Fruit fly (Drosophila melanogaster) whole organism, wandering third instar larva: ENCODE measurements around the gene CG31178.
A peak's percentile ranks its signal among the peaks of the same experiment; 100 is the strongest.

Experiments used
- Abd-B ChIP-seq: fragments of >200 bp; optimal IDR thresholded peaks from 2 replicates; lab custom pipeline; 2017; ENCODE audit warnings: missing biosample characterization, missing genetic modification characterization
- CG32264 ChIP-seq: fragments of 200-800 bp; sonication (Bioruptor generic); optimal IDR thresholded peaks from 2 replicates; lab custom pipeline; 2016; ENCODE audit warnings: missing biosample characterization, missing genetic modification characterization
- CG9705 ChIP-seq: fragments of 200-800 bp; sonication (Bioruptor generic); optimal IDR thresholded peaks from 2 replicates; lab custom pipeline; 2018; ENCODE audit warnings: missing biosample characterization, mild to moderate bottlenecking, missing genetic modification characterization
- CrebA ChIP-seq: fragments of 200-800 bp; sonication (Bioruptor generic); optimal IDR thresholded peaks from 2 replicates; lab custom pipeline; 2016; ENCODE audit warnings: missing biosample characterization, mild to moderate bottlenecking, missing genetic modification characterization, borderline replicate concordance
- Dfd ChIP-seq: fragments of >200 bp; optimal IDR thresholded peaks from 2 replicates; lab custom pipeline; 2017; ENCODE audit warnings: missing biosample characterization, missing genetic modification characterization
- Dif ChIP-seq: fragments of 200-275, 200-300 bp; sonication (Bioruptor generic); optimal IDR thresholded peaks from 2 replicates; lab custom pipeline; 2018; ENCODE audit warnings: missing biosample characterization, missing genetic modification characterization; ENCODE audit not compliant: partially characterized antibody
- GATAd ChIP-seq: sonication (Bioruptor generic); optimal IDR thresholded peaks from 2 replicates; lab custom pipeline; 2016; ENCODE audit warnings: missing biosample characterization, missing genetic modification characterization
- HLH106 ChIP-seq: fragments of 200-800 bp; optimal IDR thresholded peaks from 3 replicates; lab custom pipeline; 2019; ENCODE audit warnings: missing biosample characterization, mild to moderate bottlenecking, missing genetic modification characterization, moderate library complexity
- Hnf4 ChIP-seq: fragments of 200-800 bp; sonication (Bioruptor generic); optimal IDR thresholded peaks from 2 replicates; lab custom pipeline; 2016; ENCODE audit warnings: missing biosample characterization, mild to moderate bottlenecking, missing genetic modification characterization
- Hr78 ChIP-seq: fragments of >200 bp; optimal IDR thresholded peaks from 2 replicates; lab custom pipeline; 2017; ENCODE audit warnings: missing biosample characterization, missing genetic modification characterization
- Hr83 ChIP-seq: fragments of 200-300 bp; sonication (Bioruptor generic); optimal IDR thresholded peaks from 2 replicates; lab custom pipeline; 2016; ENCODE audit warnings: missing biosample characterization, mild to moderate bottlenecking, missing genetic modification characterization, moderate library complexity; ENCODE audit not compliant: poor library complexity, severe bottlenecking
- Jra ChIP-seq: sonication (Bioruptor generic); optimal IDR thresholded peaks from 2 replicates; lab custom pipeline; 2016; ENCODE audit warnings: missing biosample characterization, missing genetic modification characterization
- Mio ChIP-seq: sonication (Bioruptor generic); optimal IDR thresholded peaks from 2 replicates; lab custom pipeline; 2016; ENCODE audit warnings: missing biosample characterization, missing genetic modification characterization
- Myc ChIP-seq: fragments of >200 bp; optimal IDR thresholded peaks from 2 replicates; lab custom pipeline; 2017
- N ChIP-seq: fragments of >200 bp; optimal IDR thresholded peaks from 2 replicates; lab custom pipeline; 2018; ENCODE audit warnings: missing biosample characterization, missing external identifiers, missing genetic modification characterization
- OdsH ChIP-seq: fragments of 200-800 bp; sonication (Bioruptor generic); optimal IDR thresholded peaks from 2 replicates; lab custom pipeline; 2016; ENCODE audit warnings: missing biosample characterization, mild to moderate bottlenecking, missing genetic modification characterization
- Rel ChIP-seq, 2 experiments: fragments of 200-800 bp; sonication (Bioruptor generic) in 1 of 2; optimal IDR thresholded peaks; 2 replicates in 1 of 2; 3 replicates in 1 of 2; lab custom pipeline; 2016 to 2019; ENCODE audit warnings: mild to moderate bottlenecking in 2 of 2, missing biosample characterization in 2 of 2, missing genetic modification characterization in 2 of 2, moderate library complexity in 1 of 2
- Sp1 ChIP-seq: fragments of 200-800 bp; sonication (Bioruptor generic); optimal IDR thresholded peaks from 3 replicates; lab custom pipeline; 2019; ENCODE audit warnings: missing biosample characterization, mild to moderate bottlenecking, missing genetic modification characterization, moderate library complexity
- Vsx2 ChIP-seq: fragments of 200-300, 225-300 bp; sonication (Bioruptor generic); optimal IDR thresholded peaks from 2 replicates; lab custom pipeline; 2018; ENCODE audit warnings: missing biosample characterization, missing genetic modification characterization; ENCODE audit not compliant: partially characterized antibody
- br ChIP-seq: fragments of 200-800 bp; sonication (Bioruptor generic); optimal IDR thresholded peaks from 2 replicates; lab custom pipeline; 2016; ENCODE audit warnings: missing biosample characterization, missing genetic modification characterization
- brk ChIP-seq: fragments of 200-800 bp; sonication (Bioruptor generic); optimal IDR thresholded peaks from 2 replicates; lab custom pipeline; 2016; ENCODE audit warnings: missing biosample characterization, mild to moderate bottlenecking, missing genetic modification characterization
- dl ChIP-seq, 2 experiments: fragments of 175-275, 200-275 bp in 1 of 2; fragments of 200-275 bp in 1 of 2; sonication (Bioruptor generic); optimal IDR thresholded peaks; lab custom pipeline; 2018; ENCODE audit warnings: mild to moderate bottlenecking in 2 of 2, missing biosample characterization in 2 of 2, missing genetic modification characterization in 2 of 2, moderate library complexity in 2 of 2; ENCODE audit not compliant: partially characterized antibody in 2 of 2, insufficient read depth in 1 of 2
- dmrt93B ChIP-seq: fragments of 200-800 bp; sonication (Bioruptor generic); optimal IDR thresholded peaks from 2 replicates; lab custom pipeline; 2018; ENCODE audit warnings: missing biosample characterization, mild to moderate bottlenecking, missing genetic modification characterization
- dsf ChIP-seq: sonication (Bioruptor generic); optimal IDR thresholded peaks from 2 replicates; lab custom pipeline; 2016; ENCODE audit warnings: missing biosample characterization, missing genetic modification characterization, borderline replicate concordance
- ey ChIP-seq: fragments of 200-800 bp; sonication (Bioruptor generic); optimal IDR thresholded peaks from 2 replicates; lab custom pipeline; 2016; ENCODE audit warnings: missing biosample characterization, missing genetic modification characterization
- foxo ChIP-seq, 2 experiments: fragments of 200-800 bp; sonication (Bioruptor generic); optimal IDR thresholded peaks; 2 replicates in 1 of 2; 3 replicates in 1 of 2; lab custom pipeline; 2016 to 2017; ENCODE audit warnings: missing biosample characterization in 2 of 2, missing genetic modification characterization in 2 of 2
- fru ChIP-seq: fragments of 200-800 bp; sonication (Bioruptor generic); optimal IDR thresholded peaks from 3 replicates; lab custom pipeline; 2016; ENCODE audit warnings: missing biosample characterization, mild to moderate bottlenecking, missing genetic modification characterization
- h ChIP-seq: fragments of 200-800 bp; sonication (Bioruptor generic); optimal IDR thresholded peaks from 3 replicates; lab custom pipeline; 2016; ENCODE audit warnings: missing biosample characterization, mild to moderate bottlenecking, missing genetic modification characterization
- jim ChIP-seq: fragments of 175-275, 200-325 bp; sonication (Bioruptor generic); optimal IDR thresholded peaks from 2 replicates; lab custom pipeline; 2016; ENCODE audit warnings: missing biosample characterization, mild to moderate bottlenecking, missing genetic modification characterization
- lola ChIP-seq: fragments of >200 bp; optimal IDR thresholded peaks from 2 replicates; lab custom pipeline; 2017; ENCODE audit warnings: missing biosample characterization, missing genetic modification characterization
- pan ChIP-seq: fragments of >200 bp; optimal IDR thresholded peaks from 2 replicates; lab custom pipeline; 2017
- psq ChIP-seq: fragments of 200-800 bp; sonication (Bioruptor generic); optimal IDR thresholded peaks from 3 replicates; lab custom pipeline; 2017; ENCODE audit warnings: missing biosample characterization, mild to moderate bottlenecking, missing genetic modification characterization, moderate library complexity
- rgr ChIP-seq: fragments of 200-800 bp; sonication (Bioruptor generic); optimal IDR thresholded peaks from 3 replicates; lab custom pipeline; 2016; ENCODE audit warnings: missing biosample characterization, mild to moderate bottlenecking, missing genetic modification characterization
- sage ChIP-seq: fragments of 200-800 bp; sonication (Bioruptor generic); optimal IDR thresholded peaks from 2 replicates; lab custom pipeline; 2016; ENCODE audit warnings: missing biosample characterization, mild to moderate bottlenecking, missing genetic modification characterization
- sv ChIP-seq: fragments of 200-800 bp; sonication (Bioruptor generic); optimal IDR thresholded peaks from 3 replicates; lab custom pipeline; 2016; ENCODE audit warnings: missing biosample characterization, missing genetic modification characterization
- tai ChIP-seq: sonication (Bioruptor generic); optimal IDR thresholded peaks from 2 replicates; lab custom pipeline; 2016; ENCODE audit warnings: missing biosample characterization, missing genetic modification characterization
- usp ChIP-seq: fragments of >200 bp; optimal IDR thresholded peaks from 2 replicates; lab custom pipeline; 2017; ENCODE audit warnings: missing biosample characterization, missing genetic modification characterization
- woc ChIP-seq: sonication (Bioruptor generic); optimal IDR thresholded peaks from 2 replicates; lab custom pipeline; 2016; ENCODE audit warnings: missing biosample characterization, mild to moderate bottlenecking, missing genetic modification characterization

The CG31178 gene

dm6 chr3R:21828785-21829486 lies 44.6 kb upstream of the CG31178 start:
- TF ChIP-seq Dif (no peak), brk (GFP tag; lab: Kevin White, UChicago) (no peak), dmrt93B (peak; percentile 7), foxo (GFP tag; optimal IDR thresholded peaks at IDR 0.05; lab: Kevin White, UChicago) (peak in 1 of 2 experiments; percentile 22), pan (lab: Kevin White, UChicago) (no peak)

- TF ChIP-seq OdsH (GFP tag; lab: Kevin White, UChicago): no peak
- TF ChIP-seq sv (GFP tag; lab: Kevin White, UChicago): no peak
- TF ChIP-seq lola (GFP tag; lab: Kevin White, UChicago): no peak
- peak; percentile 60 for TF ChIP-seq psq
- TF ChIP-seq dmrt93B: no peak
- TF ChIP-seq woc: peak; percentile 16
- no peak for TF ChIP-seq Sp1
- TF ChIP-seq sage: peak; percentile 3
- no peak for TF ChIP-seq CrebA
- no peak for TF ChIP-seq Hr83 (GFP tag; lab: Kevin White, UChicago)
- TF ChIP-seq dl (GFP tag; optimal IDR thresholded peaks at IDR 0.05; lab: Kevin White, UChicago; ENCODE audit: insufficient read depth in 1 of 2, partially characterized antibody in 2 of 2): no peak
- TF ChIP-seq Abd-B: no peak
- no peak for TF ChIP-seq dsf (GFP tag; lab: Kevin White, UChicago)
- no peak for TF ChIP-seq brk (GFP tag; lab: Kevin White, UChicago)
- TF ChIP-seq br (GFP tag; lab: Kevin White, UChicago): peak; percentile 36
- TF ChIP-seq jim: no peak
- no peak for TF ChIP-seq Mio
- TF ChIP-seq CG9705: no peak
- TF ChIP-seq Myc (lab: Kevin White, UChicago): no peak
- TF ChIP-seq Vsx2 (GFP tag; lab: Kevin White, UChicago): peak; percentile 52
- TF ChIP-seq pan (lab: Kevin White, UChicago): no peak
- no peak for TF ChIP-seq N
- TF ChIP-seq foxo (GFP tag; optimal IDR thresholded peaks at IDR 0.05; lab: Kevin White, UChicago): peak; percentile 5 to 10
- peak; percentile 12 for TF ChIP-seq Dif
- TF ChIP-seq CG32264 (GFP tag; lab: Kevin White, UChicago): no peak
- peak; percentile 25 for TF ChIP-seq fru (GFP tag; lab: Kevin White, UChicago)
- peak; percentile 10 for TF ChIP-seq h
- TF ChIP-seq Rel (GFP tag; optimal IDR thresholded peaks at IDR 0.05; lab: Kevin White, UChicago): no peak
- peak; percentile 44 for TF ChIP-seq Rel (tag; optimal IDR thresholded peaks at IDR 0.05; lab: Kevin White, UChicago)
- no peak for TF ChIP-seq HLH106
- TF ChIP-seq rgr: no peak
- no peak for TF ChIP-seq Dfd (GFP tag; lab: Kevin White, UChicago)
- peak; percentile 15 for TF ChIP-seq Hnf4 (GFP tag; lab: Kevin White, UChicago)
- no peak for TF ChIP-seq GATAd
- no peak for TF ChIP-seq ey (GFP tag; lab: Kevin White, UChicago)
- no peak for TF ChIP-seq usp
- TF ChIP-seq tai (GFP tag; lab: Kevin White, UChicago): peak; percentile 74
- TF ChIP-seq Jra: no peak
- no peak for TF ChIP-seq Hr78
- TF ChIP-seq, all 38 proteins: peak for 12
Observed at dm6 chr3R:21829487-21829957, 44.0 kb upstream of the CG31178 start.

- TF ChIP-seq tai (GFP tag; lab: Kevin White, UChicago) (no peak), psq (no peak), sv (GFP tag; lab: Kevin White, UChicago) (no peak), lola (GFP tag; lab: Kevin White, UChicago) (no peak), Vsx2 (GFP tag; lab: Kevin White, UChicago) (no peak), Abd-B (no peak), ey (GFP tag; lab: Kevin White, UChicago) (no peak)
Observed at dm6 chr3R:21830303-21830707, 43.2 kb upstream of the CG31178 start.
